Fruit fly (Drosophila melanogaster): ENCODE results near the gene Akr1B.

The Akr1B gene

dm6 chr3L:11588594-11588993 is 35.6 kb downstream of the Akr1B start (continued):
- TF ChIP-seq Dp (GFP tag; optimal IDR thresholded peaks at IDR 0.05) (no peak), Blimp-1 (GFP tag; optimal IDR thresholded peaks at IDR 0.05) (peak; percentile 3), Hmx (GFP tag; optimal IDR thresholded peaks at IDR 0.05) (no peak), cad (GFP tag; optimal IDR thresholded peaks at IDR 0.05) (no peak), CG8290 (GFP tag; optimal IDR thresholded peaks at IDR 0.05) (no peak), CG8290 (tag; optimal IDR thresholded peaks at IDR 0.05) (no peak), Ets65A (GFP tag) (peak; percentile 60), slbo (GFP tag; IDR thresholded peaks at IDR 0.05) (no peak), wek (GFP tag; optimal IDR thresholded peaks at IDR 0.05) (no peak), Nf-YA (GFP tag; IDR thresholded peaks at IDR 0.05) (peak; percentile 44; the same call in 1 of the 2 replicates), CG9609 (GFP tag; optimal IDR thresholded peaks at IDR 0.05) (no peak), run (tag; optimal IDR thresholded peaks at IDR 0.05) (no peak), Nf-YB (GFP tag; optimal IDR thresholded peaks at IDR 0.05) (no peak), MTF-1 (GFP tag; optimal IDR thresholded peaks at IDR 0.05; ENCODE audit: borderline replicate concordance) (no peak), Spps (tag; optimal IDR thresholded peaks at IDR 0.05) (no peak), Bteb2 (GFP tag; optimal IDR thresholded peaks at IDR 0.05) (no peak), CG1603 (tag; optimal IDR thresholded peaks at IDR 0.05) (no peak), CG7786 (GFP tag; optimal IDR thresholded peaks at IDR 0.05) (no peak), Dll (GFP tag; IDR thresholded peaks at IDR 0.05; ENCODE audit: partially characterized antibody) (no peak), oc (tag; optimal IDR thresholded peaks at IDR 0.05) (no peak), sd (tag; optimal IDR thresholded peaks at IDR 0.05) (no peak), HLHmδ (GFP tag; optimal IDR thresholded peaks at IDR 0.05) (peak; percentile 18), CG32767 (GFP tag; IDR thresholded peaks at IDR 0.05) (no peak), CG4707 (GFP tag; optimal IDR thresholded peaks at IDR 0.05) (no peak), Gug (GFP tag; IDR thresholded peaks at IDR 0.05) (no peak), BEAF-32 (GFP tag; optimal IDR thresholded peaks at IDR 0.05) (no peak), CG12391 (tag; optimal IDR thresholded peaks at IDR 0.05) (no peak), vnd (GFP tag; IDR thresholded peaks at IDR 0.05; ENCODE audit: partially characterized antibody) (no peak), CG13894 (tag; optimal IDR thresholded peaks at IDR 0.05) (no peak), tup (GFP tag; optimal IDR thresholded peaks at IDR 0.05) (no peak), HHEX (GFP tag; optimal IDR thresholded peaks at IDR 0.05) (no peak), stwl (tag; optimal IDR thresholded peaks at IDR 0.05) (no peak), CG11456 (GFP tag; IDR thresholded peaks at IDR 0.05) (no peak), fd102C (GFP tag; optimal IDR thresholded peaks at IDR 0.05) (no peak), chinmo (GFP tag; IDR thresholded peaks at IDR 0.05; ENCODE audit: partially characterized antibody) (0 out of 4 replicates have a peak, but pooled peaks have one; percentile 36), CG14050 (GFP tag; IDR thresholded peaks at IDR 0.05) (no peak), unpg (GFP tag; optimal IDR thresholded peaks at IDR 0.05) (no peak), Antp (GFP tag; optimal IDR thresholded peaks at IDR 0.05) (no peak), CG32772 (GFP tag; IDR thresholded peaks at IDR 0.05) (no peak), CG18764 (GFP tag; optimal IDR thresholded peaks at IDR 0.05) (no peak), org-1 (GFP tag; optimal IDR thresholded peaks at IDR 0.05) (no peak), wor (GFP tag; IDR thresholded peaks at IDR 0.05) (no peak), CG6654 (GFP tag; optimal IDR thresholded peaks at IDR 0.05) (no peak), p53 (GFP tag; optimal IDR thresholded peaks at IDR 0.05) (no peak), PHDP (tag; optimal IDR thresholded peaks at IDR 0.05) (peak; percentile 14), CG14860 (GFP tag; IDR thresholded peaks at IDR 0.05; ENCODE audit: partially characterized antibody) (no peak), gsb (GFP tag; IDR thresholded peaks at IDR 0.05) (no peak), ATbp (GFP tag; optimal IDR thresholded peaks at IDR 0.05) (peak; percentile 11), CG1529 (GFP tag; optimal IDR thresholded peaks at IDR 0.05) (no peak)

Data from whole organism, embryonic.